Fruit fly (Drosophila melanogaster): ENCODE measurements around the gene CG3610.

CG3610 gene

dm6 chr3R:14798626-14799258 is 46.1 kb upstream of the CG3610 start, which contains the start of gene CG14856 (continued):
- TF ChIP-seq onecut (GFP tag; IDR thresholded peaks at IDR 0.05) (no peak), CG14667 (GFP tag; IDR thresholded peaks at IDR 0.05) (no peak), ftz-f1 (GFP tag; optimal IDR thresholded peaks at IDR 0.05) (peak; percentile 74), sqz (GFP tag; optimal IDR thresholded peaks at IDR 0.05) (no peak), slou (GFP tag; optimal IDR thresholded peaks at IDR 0.05) (no peak), CG7928 (GFP tag; optimal IDR thresholded peaks at IDR 0.05) (no peak), dpn (GFP tag; optimal IDR thresholded peaks at IDR 0.05) (no peak), hth (optimal IDR thresholded peaks at IDR 0.05) (no peak), Ada2b (GFP tag; IDR thresholded peaks at IDR 0.05) (no peak), CG5180 (GFP tag; optimal IDR thresholded peaks at IDR 0.05) (peak; percentile 34), bbx (GFP tag; IDR thresholded peaks at IDR 0.05; ENCODE audit: partially characterized antibody) (no peak), vvl (GFP tag; IDR thresholded peaks at IDR 0.05) (peak; percentile 18), Dek (tag; optimal IDR thresholded peaks at IDR 0.05) (no peak), Side (GFP tag; optimal IDR thresholded peaks at IDR 0.05) (no peak), unpg (GFP tag; optimal IDR thresholded peaks at IDR 0.05) (no peak), Scr (GFP tag; IDR thresholded peaks at IDR 0.05; ENCODE audit: partially characterized antibody) (0 out of 2 replicates have a peak, but pooled peaks have one; percentile 21), Jarid2 (GFP tag; optimal IDR thresholded peaks at IDR 0.05) (peak; percentile 77), nau (GFP tag; optimal IDR thresholded peaks at IDR 0.05) (no peak), Pdp1 (GFP tag; optimal IDR thresholded peaks at IDR 0.05) (peak in 1 of 2 experiments; percentile 50), Hr51 (GFP tag; optimal IDR thresholded peaks at IDR 0.05) (no peak), CG17829 (tag; optimal IDR thresholded peaks at IDR 0.05) (no peak), en (GFP tag; optimal IDR thresholded peaks at IDR 0.05) (no peak), ranshi (GFP tag; IDR thresholded peaks at IDR 0.05) (peak; percentile 21; the same call in 1 of the 2 replicates), NC2α (GFP tag; optimal IDR thresholded peaks at IDR 0.05) (no peak), CG11398 (GFP tag; optimal IDR thresholded peaks at IDR 0.05) (no peak), ind (GFP tag; optimal IDR thresholded peaks at IDR 0.05) (no peak), Mes4 (GFP tag; optimal IDR thresholded peaks at IDR 0.05) (no peak), tin (GFP tag; optimal IDR thresholded peaks at IDR 0.05) (no peak), wdn (GFP tag; IDR thresholded peaks at IDR 0.05) (no peak), CG4360 (GFP tag; IDR thresholded peaks at IDR 0.05) (no peak), TFAM (GFP tag; optimal IDR thresholded peaks at IDR 0.05) (no peak), CG11247 (GFP tag; IDR thresholded peaks at IDR 0.05) (no peak), grn (GFP tag; optimal IDR thresholded peaks at IDR 0.05) (peak; percentile 76), CG14014 (GFP tag; IDR thresholded peaks at IDR 0.05) (no peak), HHEX (GFP tag; optimal IDR thresholded peaks at IDR 0.05) (no peak), CG10654 (GFP tag; optimal IDR thresholded peaks at IDR 0.05) (no peak), CG2678 (tag; optimal IDR thresholded peaks at IDR 0.05) (no peak), CG15011 (GFP tag; optimal IDR thresholded peaks at IDR 0.05) (no peak), CG32532 (GFP tag; IDR thresholded peaks at IDR 0.05) (0 out of 2 replicates have a peak, but pooled peaks have one; percentile 23), E2f1 (GFP tag; IDR thresholded peaks at IDR 0.05) (no peak), Atf-2 (GFP tag; optimal IDR thresholded peaks at IDR 0.05) (no peak), cato (GFP tag; optimal IDR thresholded peaks at IDR 0.05; ENCODE audit: borderline replicate concordance) (no peak), lab (GFP tag; optimal IDR thresholded peaks at IDR 0.05) (peak; percentile 22), CG12769 (tag; optimal IDR thresholded peaks at IDR 0.05) (no peak), Dip2 (GFP tag; IDR thresholded peaks at IDR 0.05) (no peak), CG6791 (GFP tag; IDR thresholded peaks at IDR 0.05; ENCODE audit: partially characterized antibody) (0 out of 3 replicates have a peak, but pooled peaks have one; percentile 30), CG9932 (GFP tag; IDR thresholded peaks at IDR 0.05) (no peak), chif (GFP tag; optimal IDR thresholded peaks at IDR 0.05) (no peak), ato (GFP tag; IDR thresholded peaks at IDR 0.05; ENCODE audit: partially characterized antibody) (no peak), CG13296 (GFP tag; optimal IDR thresholded peaks at IDR 0.05) (peak; percentile 1)
